Fruit fly (Drosophila melanogaster): ENCODE results near the gene CG5946.

CG5946 gene

dm6 chr3L:11821723-11822445 is at the start of gene CG5946, which contains the start of gene CG11597:
TSS of gene CG5946 (minus strand) at chr3L:11822275.
TSS of gene CG11597 (minus strand) at chr3L:11822275.
- TF ChIP-seq CG8478 (optimal IDR thresholded peaks at IDR 0.05) (no peak), EcR (GFP tag; optimal IDR thresholded peaks at IDR 0.05) (no peak), Dll (optimal IDR thresholded peaks at IDR 0.05) (no peak), psq (optimal IDR thresholded peaks at IDR 0.05) (no peak), pan (optimal IDR thresholded peaks at IDR 0.05) (no peak)

dm6 chr3L:11871205-11871604 is 49.1 kb upstream of the CG5946 start, which contains the start of gene CG5906:
TSS of gene CG5906 (minus strand) at chr3L:11871305.
- no peak for TF ChIP-seq CG8478 (optimal IDR thresholded peaks at IDR 0.05)
- TF ChIP-seq pan (optimal IDR thresholded peaks at IDR 0.05) = no peak
- TF ChIP-seq usp (GFP tag; optimal IDR thresholded peaks at IDR 0.05) = no peak
- no peak for TF ChIP-seq EcR (GFP tag; optimal IDR thresholded peaks at IDR 0.05)
- no peak for TF ChIP-seq Dll (optimal IDR thresholded peaks at IDR 0.05)
- TF ChIP-seq psq (optimal IDR thresholded peaks at IDR 0.05) = no peak

- TF ChIP-seq usp (GFP tag; optimal IDR thresholded peaks at IDR 0.05) (no peak), pan (optimal IDR thresholded peaks at IDR 0.05) (no peak), EcR (GFP tag; optimal IDR thresholded peaks at IDR 0.05) (no peak), CG8478 (optimal IDR thresholded peaks at IDR 0.05) (no peak), psq (optimal IDR thresholded peaks at IDR 0.05) (no peak), Dll (optimal IDR thresholded peaks at IDR 0.05) (no peak)
Observed at dm6 chr3L:11869328-11869727, 47.3 kb upstream of the CG5946 start.

- TF ChIP-seq EcR (GFP tag; optimal IDR thresholded peaks at IDR 0.05) (no peak), psq (optimal IDR thresholded peaks at IDR 0.05) (no peak), usp (GFP tag; optimal IDR thresholded peaks at IDR 0.05) (no peak), Dll (optimal IDR thresholded peaks at IDR 0.05) (no peak), CG8478 (optimal IDR thresholded peaks at IDR 0.05) (no peak), pan (optimal IDR thresholded peaks at IDR 0.05) (no peak)
Observed at dm6 chr3L:11863587-11863986, 41.5 kb upstream of the CG5946 start.

dm6 chr3L:11862266-11862665 is 40.2 kb upstream of the CG5946 start:
- TF ChIP-seq usp (GFP tag; optimal IDR thresholded peaks at IDR 0.05) (no peak), psq (optimal IDR thresholded peaks at IDR 0.05) (no peak), pan (optimal IDR thresholded peaks at IDR 0.05) (no peak), EcR (GFP tag; optimal IDR thresholded peaks at IDR 0.05) (no peak), Dll (optimal IDR thresholded peaks at IDR 0.05) (no peak), CG8478 (optimal IDR thresholded peaks at IDR 0.05) (no peak)

dm6 chr3L:11858745-11859144 is 36.7 kb upstream of the CG5946 start:
- TF ChIP-seq pan (optimal IDR thresholded peaks at IDR 0.05) = no peak
- no peak for TF ChIP-seq psq (optimal IDR thresholded peaks at IDR 0.05)
- TF ChIP-seq CG8478 (optimal IDR thresholded peaks at IDR 0.05) = no peak
- no peak for TF ChIP-seq Dll (optimal IDR thresholded peaks at IDR 0.05)
- TF ChIP-seq EcR (GFP tag; optimal IDR thresholded peaks at IDR 0.05) = no peak
- no peak for TF ChIP-seq usp (GFP tag; optimal IDR thresholded peaks at IDR 0.05)

- TF ChIP-seq usp (GFP tag; optimal IDR thresholded peaks at IDR 0.05) = no peak
Observed at dm6 chr3L:11852924-11853323, 30.8 kb upstream of the CG5946 start.

- TF ChIP-seq EcR (GFP tag; optimal IDR thresholded peaks at IDR 0.05) = no peak
- no peak for TF ChIP-seq usp (GFP tag; optimal IDR thresholded peaks at IDR 0.05)
- TF ChIP-seq pan (optimal IDR thresholded peaks at IDR 0.05) = no peak
- no peak for TF ChIP-seq Dll (optimal IDR thresholded peaks at IDR 0.05)
- no peak for TF ChIP-seq psq (optimal IDR thresholded peaks at IDR 0.05)
- TF ChIP-seq CG8478 (optimal IDR thresholded peaks at IDR 0.05) = no peak
Observed at dm6 chr3L:11847703-11848102, 25.6 kb upstream of the CG5946 start, which contains the start of gene CG12521. TSS of gene CG12521 (minus strand) at chr3L:11847803.

dm6 chr3L:11836575-11837077 is 14.6 kb upstream of the CG5946 start, which contains the start of gene CG43064:
TSS of gene CG43064 (minus strand) at chr3L:11836721.
- TF ChIP-seq usp (GFP tag; optimal IDR thresholded peaks at IDR 0.05) (no peak), psq (optimal IDR thresholded peaks at IDR 0.05) (no peak), Dll (optimal IDR thresholded peaks at IDR 0.05) (no peak), CG8478 (optimal IDR thresholded peaks at IDR 0.05) (no peak), EcR (GFP tag; optimal IDR thresholded peaks at IDR 0.05) (no peak), pan (optimal IDR thresholded peaks at IDR 0.05) (no peak)

dm6 chr3L:11833296-11833717 is 11.2 kb upstream of the CG5946 start, which contains the start of gene CycA:
TSS of gene CycA (minus strand) at chr3L:11833578.
- TF ChIP-seq EcR (GFP tag; optimal IDR thresholded peaks at IDR 0.05) (no peak), psq (optimal IDR thresholded peaks at IDR 0.05) (no peak), CG8478 (optimal IDR thresholded peaks at IDR 0.05) (no peak), pan (optimal IDR thresholded peaks at IDR 0.05) (no peak), Dll (optimal IDR thresholded peaks at IDR 0.05) (no peak), usp (GFP tag; optimal IDR thresholded peaks at IDR 0.05) (no peak)

- TF ChIP-seq psq (optimal IDR thresholded peaks at IDR 0.05) (no peak), pan (optimal IDR thresholded peaks at IDR 0.05) (no peak), CG8478 (optimal IDR thresholded peaks at IDR 0.05) (no peak), Dll (optimal IDR thresholded peaks at IDR 0.05) (no peak), usp (GFP tag; optimal IDR thresholded peaks at IDR 0.05) (no peak), EcR (GFP tag; optimal IDR thresholded peaks at IDR 0.05) (no peak)
Observed at dm6 chr3L:11832360-11833295, 10.6 kb upstream of the CG5946 start.
